Worm (Caenorhabditis elegans) whole organism, late embryonic: ENCODE data around the gene srw-119.

Experiments used
- ceh-19 ChIP-seq: fragments of 200-800 bp; sonication (Bioruptor generic); optimal IDR thresholded peaks from 2 replicates; lab custom pipeline; 2018; ENCODE audit warnings: mild to moderate bottlenecking, missing genetic modification characterization, missing compliant biosample characterization
- ceh-22 ChIP-seq: sonication (generic microtip); optimal IDR thresholded peaks from 2 replicates; lab custom pipeline; 2017; ENCODE audit warnings: missing biosample characterization, missing genetic modification characterization
- ceh-6 ChIP-seq: fragments of 200-800 bp; sonication (Bioruptor generic); optimal IDR thresholded peaks from 2 replicates; lab custom pipeline; 2018; ENCODE audit warnings: mild to moderate bottlenecking, missing genetic modification characterization, missing compliant biosample characterization
- dmd-4 ChIP-seq: sonication (generic microtip); optimal IDR thresholded peaks from 2 replicates; lab custom pipeline; 2016; ENCODE audit warnings: borderline replicate concordance, missing genetic modification characterization, missing compliant biosample characterization
- fax-1 ChIP-seq: sonication (generic microtip); optimal IDR thresholded peaks from 2 replicates; lab custom pipeline; 2016; ENCODE audit warnings: missing genotype, missing genetic modification characterization, missing compliant biosample characterization
- fkh-10 ChIP-seq: fragments of 150-350 bp; optimal IDR thresholded peaks from 2 replicates; lab custom pipeline; 2014; ENCODE audit warnings: missing biosample characterization, missing genetic modification reagents, missing genetic modification characterization
- fkh-6 ChIP-seq: sonication (generic microtip); optimal IDR thresholded peaks from 2 replicates; lab custom pipeline; 2016; ENCODE audit warnings: missing genetic modification characterization, missing compliant biosample characterization
- hlh-13 ChIP-seq: fragments of 200-800 bp; sonication (Bioruptor generic); optimal IDR thresholded peaks from 2 replicates; lab custom pipeline; 2018; ENCODE audit warnings: mild to moderate bottlenecking, missing genetic modification characterization, missing compliant biosample characterization
- pqm-1 ChIP-seq: sonication (generic microtip); optimal IDR thresholded peaks from 2 replicates; lab custom pipeline; 2016; ENCODE audit warnings: missing genetic modification characterization, missing compliant biosample characterization
- rnt-1 ChIP-seq: sonication (generic microtip); optimal IDR thresholded peaks from 2 replicates; lab custom pipeline; 2016; ENCODE audit warnings: missing genetic modification characterization, missing compliant biosample characterization
- sdc-2 ChIP-seq: sonication (generic microtip); optimal IDR thresholded peaks from 2 replicates; lab custom pipeline; 2016; ENCODE audit warnings: missing genotype, missing genetic modification characterization, missing compliant biosample characterization
- syd-9 ChIP-seq: sonication (generic microtip); optimal IDR thresholded peaks from 2 replicates; lab custom pipeline; 2016; ENCODE audit warnings: mild to moderate bottlenecking, missing genetic modification characterization, moderate library complexity, missing compliant biosample characterization

DNA sequence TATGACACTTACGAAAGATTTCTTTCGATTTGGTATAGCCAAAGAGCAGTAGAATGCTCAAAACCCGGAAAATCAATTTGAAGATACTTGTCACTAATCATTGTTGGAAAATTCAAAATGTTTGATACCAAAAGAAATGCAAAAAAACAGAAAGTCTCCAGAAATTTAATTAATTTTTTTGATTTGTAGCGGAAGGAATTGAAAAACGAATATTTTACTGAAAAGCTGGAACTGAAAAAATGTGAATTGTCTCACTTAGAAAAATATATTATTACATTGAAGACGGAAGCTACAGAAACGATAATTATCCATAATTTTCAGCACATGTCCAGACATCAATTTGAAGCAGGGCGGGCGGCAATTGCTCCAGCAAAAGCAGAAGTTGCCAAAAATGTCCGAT lies 36.7 kb downstream of the srw-119 start, which contains the start of gene srw-138:
- TF ChIP-seq dmd-4 (tag; lab: Kevin White, UChicago) (no peak), hlh-13 (no peak), ceh-19 (no peak), fax-1 (tag; lab: Kevin White, UChicago) (no peak), fkh-10 (GFP tag; lab: Kevin White, UChicago) (no peak), sdc-2 (tag; lab: Kevin White, UChicago) (no peak), syd-9 (no peak), ceh-22 (tag; lab: Kevin White, UChicago) (no peak), fkh-6 (tag; lab: Kevin White, UChicago) (no peak), ceh-6 (GFP tag; lab: Kevin White, UChicago) (no peak), pqm-1 (tag; lab: Kevin White, UChicago) (no peak), rnt-1 (no peak)
